Fruit fly (Drosophila melanogaster) whole organism, pupa: ENCODE measurements around the gene Nup205.
A peak's percentile ranks its signal among the peaks of the same experiment; 100 is the strongest.

Source experiments
- CG10348 ChIP-seq: fragments of 200-800 bp; sonication (Bioruptor generic); IDR thresholded peaks from 2 replicates; pipeline ENCODE4 v1.3.6; 2022; ENCODE audit warnings: missing biosample characterization, missing genetic modification characterization
- CG12605 ChIP-seq: fragments of 200-800 bp; sonication (Bioruptor generic); IDR thresholded peaks from 2 replicates; pipeline ENCODE4 v1.3.6; 2022; ENCODE audit warnings: missing biosample characterization, missing genetic modification characterization
- CG13204 ChIP-seq: fragments of 200-800 bp; sonication (Bioruptor generic); optimal IDR thresholded peaks from 2 replicates; lab custom pipeline; 2018; ENCODE audit warnings: missing biosample characterization, mild to moderate bottlenecking, missing genetic modification characterization, moderate library complexity
- CG14655 ChIP-seq: fragments of 200-800 bp; sonication (Bioruptor generic); optimal IDR thresholded peaks from 3 replicates; lab custom pipeline; 2017; ENCODE audit warnings: mild to moderate bottlenecking, missing biosample characterization, missing genetic modification reagents, missing genetic modification characterization
- CG15710 ChIP-seq: fragments of 200-800 bp; sonication (Bioruptor generic); optimal IDR thresholded peaks from 2 replicates; lab custom pipeline; 2018; ENCODE audit warnings: missing biosample characterization, mild to moderate bottlenecking, missing genetic modification characterization, moderate library complexity
- CG17806 ChIP-seq: fragments of 200-800 bp; sonication (Bioruptor generic); optimal IDR thresholded peaks from 2 replicates; lab custom pipeline; 2018; ENCODE audit warnings: missing biosample characterization, mild to moderate bottlenecking, missing genetic modification characterization, moderate library complexity
- CG34367 ChIP-seq: fragments of 200-800 bp; sonication (Bioruptor generic); optimal IDR thresholded peaks from 2 replicates; lab custom pipeline; 2018; ENCODE audit warnings: missing biosample characterization, mild to moderate bottlenecking, missing genetic modification characterization
- CG4496 ChIP-seq: fragments of 200-800 bp; sonication (Bioruptor generic); IDR thresholded peaks from 3 replicates; pipeline ENCODE4 v1.3.6; 2022; ENCODE audit warnings: missing biosample characterization, missing genetic modification characterization
- CG8159 ChIP-seq: fragments of 200-800 bp; sonication (Bioruptor generic); optimal IDR thresholded peaks from 3 replicates; lab custom pipeline; 2018; ENCODE audit warnings: missing biosample characterization, mild to moderate bottlenecking, missing genetic modification characterization, moderate library complexity
- CG8301 ChIP-seq: fragments of 200-800 bp; sonication (Bioruptor generic); optimal IDR thresholded peaks from 2 replicates; lab custom pipeline; 2018; ENCODE audit warnings: missing biosample characterization, mild to moderate bottlenecking, missing genetic modification characterization
- CG9948 ChIP-seq: fragments of 200-800 bp; sonication (Bioruptor generic); optimal IDR thresholded peaks from 2 replicates; lab custom pipeline; 2018; ENCODE audit warnings: missing biosample characterization, mild to moderate bottlenecking, missing genetic modification characterization, moderate library complexity
- D1 ChIP-seq: fragments of 200-800 bp; sonication (Bioruptor generic); optimal IDR thresholded peaks from 2 replicates; lab custom pipeline; 2018; ENCODE audit warnings: missing biosample characterization, mild to moderate bottlenecking, missing genetic modification characterization, moderate library complexity
- EcR ChIP-seq: fragments of 200-800 bp; sonication (Bioruptor generic); optimal IDR thresholded peaks from 3 replicates; lab custom pipeline; 2019; ENCODE audit warnings: missing biosample characterization, missing genetic modification characterization, mild to moderate bottlenecking, moderate library complexity, missing genetic modification reagents
- Pif1A ChIP-seq: fragments of 200-800 bp; sonication (Bioruptor generic); optimal IDR thresholded peaks from 3 replicates; lab custom pipeline; 2016; ENCODE audit warnings: missing biosample characterization, missing genetic modification characterization
- Pif1B ChIP-seq: fragments of 200-800 bp; sonication (Bioruptor generic); optimal IDR thresholded peaks from 3 replicates; lab custom pipeline; 2016; ENCODE audit warnings: missing biosample characterization, missing genetic modification characterization
- Snoo ChIP-seq: fragments of 200-800 bp; sonication (Bioruptor generic); optimal IDR thresholded peaks from 3 replicates; lab custom pipeline; 2017; ENCODE audit warnings: missing biosample characterization, mild to moderate bottlenecking, missing genetic modification characterization, inconsistent platforms
- fd96Ca ChIP-seq: fragments of 200-800 bp; sonication (Bioruptor generic); IDR thresholded peaks from 3 replicates; pipeline ENCODE4 v1.3.6; 2022; ENCODE audit warnings: missing biosample characterization, missing genetic modification characterization
- gl ChIP-seq: fragments of 200-800 bp; sonication (Bioruptor generic); optimal IDR thresholded peaks from 2 replicates; lab custom pipeline; 2018; ENCODE audit warnings: missing biosample characterization, mild to moderate bottlenecking, missing genetic modification characterization
- rn ChIP-seq: fragments of 200-800 bp; sonication (Bioruptor generic); IDR thresholded peaks from 2 replicates; pipeline ENCODE4 v1.3.6; 2022; ENCODE audit warnings: missing biosample characterization, missing genetic modification characterization

Gene Nup205

DNA sequence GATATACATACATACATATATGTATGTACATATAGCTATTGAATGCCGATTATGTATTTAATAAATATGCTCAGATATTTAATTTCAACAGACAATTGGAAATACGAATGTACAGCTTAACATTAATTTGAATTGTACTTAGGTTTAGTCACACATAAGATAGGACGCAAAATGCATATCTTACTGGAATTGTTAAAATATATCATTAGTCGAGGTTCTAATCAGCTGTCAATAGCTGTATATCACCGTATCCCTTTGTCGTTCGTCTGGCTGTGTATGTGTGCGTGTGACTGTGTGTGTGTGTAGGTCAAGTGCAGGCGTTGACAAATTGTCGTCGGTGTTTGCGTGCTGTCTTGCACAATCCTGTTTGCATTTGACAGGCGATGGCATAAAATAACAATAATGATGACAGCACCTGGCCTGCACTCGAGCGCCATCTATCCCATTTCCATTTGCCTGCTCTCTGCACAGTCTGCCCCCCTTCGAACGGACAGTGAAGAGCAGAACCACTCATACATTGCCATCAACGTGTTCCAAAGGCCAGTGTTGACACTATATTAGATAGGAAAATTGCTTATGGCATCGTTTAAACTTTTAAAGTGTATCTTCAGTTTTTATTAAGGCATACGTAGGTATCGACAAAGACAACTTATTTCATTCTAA, 45.4 kb downstream of the Nup205 start:
- TF ChIP-seq CG17806 (tag; lab: Kevin White, UChicago) (peak; percentile 30), CG14655 (GFP tag; lab: Kevin White, UChicago) (no peak)
- TF ChIP-seq, all 21 proteins: peak for 1

- peak; percentile 2 for TF ChIP-seq EcR (GFP tag; lab: Kevin White, UChicago)
- TF ChIP-seq fd96Ca (GFP tag; lab: Robert Waterston, UW): no peak
Observed at dm6 chrX:19897991-19898473, 46.0 kb downstream of the Nup205 start.

dm6 chrX:19899978-19900377, 48.0 kb downstream of the Nup205 start:
- no peak for TF ChIP-seq Pif1B (GFP tag; lab: Kevin White, UChicago)
- TF ChIP-seq CG8159 (tag; lab: Kevin White, UChicago): no peak
- TF ChIP-seq CG12605 (GFP tag; lab: Robert Waterston, UW): no peak
- TF ChIP-seq CG34367 (tag; lab: Kevin White, UChicago): no peak
- no peak for TF ChIP-seq rn (GFP tag; lab: Robert Waterston, UW)
- TF ChIP-seq D1: no peak
- TF ChIP-seq CG9948 (tag; lab: Kevin White, UChicago): no peak
- no peak for TF ChIP-seq CG4496
- TF ChIP-seq CG15710 (tag; lab: Kevin White, UChicago): no peak
- TF ChIP-seq Snoo (tag; lab: Kevin White, UChicago): no peak
- TF ChIP-seq CG10348 (GFP tag; lab: Robert Waterston, UW): no peak
- no peak for TF ChIP-seq gl (tag; lab: Kevin White, UChicago)
- no peak for TF ChIP-seq EcR (GFP tag; lab: Kevin White, UChicago)
- TF ChIP-seq Pif1A: no peak
- no peak for TF ChIP-seq fd96Ca (GFP tag; lab: Robert Waterston, UW)
- no peak for TF ChIP-seq CG8301 (tag; lab: Kevin White, UChicago)
- no peak for TF ChIP-seq CG13204 (GFP tag; lab: Kevin White, UChicago)
